Worm (Caenorhabditis elegans) whole organism, L4 larva: ENCODE results near the gene peli-1.

Source experiments
- F26F4.8 ChIP-seq: fragments of 200-800 bp; sonication (Bioruptor generic); conservative IDR thresholded peaks from 2 replicates; pipeline ENCODE4 v1.3.6; 2022; ENCODE audit warnings: missing genetic modification characterization, missing compliant biosample characterization
- F37D6.2 ChIP-seq: sonication (generic microtip); optimal IDR thresholded peaks from 2 replicates; lab custom pipeline; 2016; ENCODE audit warnings: mild to moderate bottlenecking, missing genetic modification characterization, missing compliant biosample characterization
- F44E2.7 ChIP-seq: fragments of 200-800 bp; sonication (Bioruptor generic); IDR thresholded peaks from 2 replicates; pipeline ENCODE4 v2.1.2; 2022; ENCODE audit warnings: missing genetic modification characterization, missing compliant biosample characterization
- T20F7.1 ChIP-seq: fragments of 200-800 bp; sonication (Bioruptor generic); optimal IDR thresholded peaks from 2 replicates; lab custom pipeline; 2018; ENCODE audit warnings: mild to moderate bottlenecking, missing genetic modification characterization, missing compliant biosample characterization
- Y48G9A.11 ChIP-seq: fragments of 200-800 bp; sonication (Bioruptor generic); IDR thresholded peaks from 2 replicates; pipeline ENCODE4 v1.3.6; 2022; ENCODE audit warnings: missing genetic modification reagents, missing genetic modification characterization, missing compliant biosample characterization
- ZK546.5 ChIP-seq, 2 experiments: sonication (generic microtip); optimal IDR thresholded peaks; 2 replicates each; lab custom pipeline; 2017; ENCODE audit warnings: missing biosample characterization in 2 of 2, missing genetic modification characterization in 2 of 2
- aha-1 ChIP-seq: fragments of 150-350 bp; peaks from one replicate; lab custom pipeline; 2014; ENCODE audit warnings: missing biosample characterization, missing genetic modification characterization
- arid-1 ChIP-seq: fragments of 200-800 bp; sonication (Bioruptor generic); conservative IDR thresholded peaks from 2 replicates; pipeline ENCODE4 v1.3.6; 2022; ENCODE audit warnings: missing genetic modification reagents, missing genetic modification characterization, missing compliant biosample characterization
- ceh-28 ChIP-seq: fragments of 150-350 bp; optimal IDR thresholded peaks from 2 replicates; lab custom pipeline; 2014; ENCODE audit warnings: missing biosample characterization, missing genetic modification reagents, missing genetic modification characterization
- ceh-32 ChIP-seq: sonication (generic microtip); optimal IDR thresholded peaks from 2 replicates; lab custom pipeline; 2016; ENCODE audit warnings: mild to moderate bottlenecking, missing genetic modification characterization, missing compliant biosample characterization; ENCODE audit not compliant: poor library complexity
- daf-16 ChIP-seq, 3 experiments: sonication (generic microtip); optimal IDR thresholded peaks; 2 replicates each; lab custom pipeline; 2016 to 2017; ENCODE audit warnings: missing genetic modification characterization in 3 of 3, missing genetic modification reagents in 3 of 3, mild to moderate bottlenecking in 2 of 3, missing compliant biosample characterization in 2 of 3, missing biosample characterization in 1 of 3, moderate library complexity in 1 of 3
- daf-19 ChIP-seq: fragments of 200-800 bp; sonication (Bioruptor generic); conservative IDR thresholded peaks from 2 replicates; pipeline ENCODE4 v1.3.6; 2022; ENCODE audit warnings: missing genetic modification characterization, missing compliant biosample characterization
- dmd-6 ChIP-seq: fragments of 200-800 bp; sonication (Bioruptor generic); IDR thresholded peaks from 2 replicates; pipeline ENCODE4 v1.3.6; 2022; ENCODE audit warnings: missing genetic modification reagents, missing genetic modification characterization, missing compliant biosample characterization
- dmd-9 ChIP-seq: fragments of 200-800 bp; sonication (Bioruptor generic); IDR thresholded peaks from 2 replicates; pipeline ENCODE4 v1.3.6; 2022; ENCODE audit warnings: missing genetic modification reagents, missing genetic modification characterization, missing compliant biosample characterization
- dve-1 ChIP-seq: sonication (generic microtip); optimal IDR thresholded peaks from 2 replicates; lab custom pipeline; 2017; ENCODE audit warnings: antibody characterized with exemption, mild to moderate bottlenecking, missing genetic modification characterization, missing compliant biosample characterization; ENCODE audit not compliant: insufficient read depth
- egl-43 ChIP-seq: fragments of 200-800 bp; sonication (Bioruptor generic); IDR thresholded peaks from 2 replicates; pipeline ENCODE4 v1.3.6; 2022; ENCODE audit warnings: missing genetic modification reagents, missing genetic modification characterization, missing compliant biosample characterization
- hlh-30 ChIP-seq: sonication (generic microtip); optimal IDR thresholded peaks from 2 replicates; lab custom pipeline; 2017; ENCODE audit warnings: antibody characterized with exemption, mild to moderate bottlenecking, missing genetic modification characterization, missing compliant biosample characterization; ENCODE audit not compliant: insufficient read depth
- jun-1 ChIP-seq: fragments of 150-350 bp; optimal IDR thresholded peaks from 2 replicates; lab custom pipeline; 2014; ENCODE audit warnings: missing biosample characterization, missing genetic modification reagents, missing genetic modification characterization
- lim-7 ChIP-seq: fragments of 200-800 bp; sonication (Bioruptor generic); IDR thresholded peaks from 2 replicates; pipeline ENCODE4 v1.3.6; 2022; ENCODE audit warnings: missing genetic modification characterization, missing compliant biosample characterization
- lin-29 ChIP-seq: fragments of 200-800 bp; sonication (Bioruptor generic); IDR thresholded peaks from 2 replicates; pipeline ENCODE4 v1.3.6; 2022; ENCODE audit warnings: missing genetic modification reagents, missing genetic modification characterization, missing compliant biosample characterization
- lsy-2 ChIP-seq, 2 experiments: fragments of 150-350 bp in 1 of 2; sonication (generic microtip) in 1 of 2; optimal IDR thresholded peaks; 2 replicates each; lab custom pipeline; 2014 to 2017; ENCODE audit warnings: missing biosample characterization in 2 of 2, missing genetic modification characterization in 2 of 2
- mdl-1 ChIP-seq, 2 experiments: fragments of 150-350 bp in 1 of 2; sonication (generic microtip) in 1 of 2; optimal IDR thresholded peaks; 2 replicates each; lab custom pipeline; 2014 to 2017; ENCODE audit warnings: missing biosample characterization in 2 of 2, missing genetic modification characterization in 2 of 2
- mep-1 ChIP-seq: fragments of 150-350 bp; sonication (generic microtip); optimal IDR thresholded peaks from 3 replicates; lab custom pipeline; 2014; ENCODE audit warnings: missing biosample characterization, missing genetic modification characterization
- mes-2 ChIP-seq: sonication (generic microtip); optimal IDR thresholded peaks from 2 replicates; lab custom pipeline; 2016; ENCODE audit warnings: missing genotype, mild to moderate bottlenecking, missing genetic modification characterization, missing compliant biosample characterization; ENCODE audit not compliant: poor library complexity, severe bottlenecking
- mxl-3 ChIP-seq: fragments of 200-800 bp; sonication (Bioruptor generic); optimal IDR thresholded peaks from 2 replicates; lab custom pipeline; 2018; ENCODE audit warnings: mild to moderate bottlenecking, missing genetic modification characterization, missing compliant biosample characterization
- nhr-102 ChIP-seq: sonication (generic microtip); optimal IDR thresholded peaks from 2 replicates; lab custom pipeline; 2016; ENCODE audit warnings: mild to moderate bottlenecking, missing genetic modification characterization, moderate library complexity, missing compliant biosample characterization
- nhr-237 ChIP-seq: sonication (generic microtip); optimal IDR thresholded peaks from 2 replicates; lab custom pipeline; 2017; ENCODE audit warnings: missing biosample characterization, missing genetic modification characterization
- nhr-25 ChIP-seq: sonication (generic microtip); optimal IDR thresholded peaks from 2 replicates; lab custom pipeline; 2017; ENCODE audit warnings: missing genetic modification characterization, mild to moderate bottlenecking, missing compliant biosample characterization, antibody characterized with exemption, moderate library complexity, borderline replicate concordance; ENCODE audit not compliant: insufficient read depth
- nhr-42 ChIP-seq: fragments of 200-800 bp; sonication (Bioruptor generic); IDR thresholded peaks from 2 replicates; pipeline ENCODE4 v1.3.6; 2022; ENCODE audit warnings: missing genetic modification characterization, missing compliant biosample characterization
- nhr-48 ChIP-seq: sonication (generic microtip); optimal IDR thresholded peaks from 2 replicates; lab custom pipeline; 2016; ENCODE audit warnings: mild to moderate bottlenecking, missing genetic modification characterization, missing compliant biosample characterization
- nhr-6 ChIP-seq: fragments of 150-350 bp; optimal IDR thresholded peaks from 2 replicates; lab custom pipeline; 2014; ENCODE audit warnings: missing biosample characterization, missing genetic modification characterization
- nhr-76 ChIP-seq: fragments of 150-350 bp; optimal IDR thresholded peaks from 2 replicates; lab custom pipeline; 2014; ENCODE audit warnings: missing biosample characterization, missing genetic modification characterization
- pha-4 ChIP-seq, 2 experiments: fragments of 150-350 bp in 1 of 2; fragments of 200-800 bp in 1 of 2; sonication (Bioruptor generic) in 1 of 2; IDR thresholded peaks in 1 of 2; optimal IDR thresholded peaks in 1 of 2; 2 replicates each; pipeline versions ENCODE4 v1.3.6 to Lab custom; 2014 to 2022; ENCODE audit warnings: missing genetic modification characterization in 2 of 2, missing genetic modification reagents in 2 of 2, missing biosample characterization in 1 of 2, missing compliant biosample characterization in 1 of 2
- set-16 ChIP-seq: fragments of 200-800 bp; sonication (Bioruptor generic); IDR thresholded peaks from 2 replicates; pipeline ENCODE4 v1.3.6; 2022; ENCODE audit warnings: missing genetic modification reagents, missing genetic modification characterization, missing compliant biosample characterization
- spr-1 ChIP-seq: sonication (generic microtip); optimal IDR thresholded peaks from 2 replicates; lab custom pipeline; 2016; ENCODE audit warnings: mild to moderate bottlenecking, missing genetic modification characterization, missing compliant biosample characterization
- unc-130 ChIP-seq: sonication (generic microtip); optimal IDR thresholded peaks from 2 replicates; lab custom pipeline; 2016; ENCODE audit warnings: missing genetic modification reagents, missing genetic modification characterization, missing compliant biosample characterization
- zag-1 ChIP-seq: fragments of 150-350 bp; optimal IDR thresholded peaks from 2 replicates; lab custom pipeline; 2014; ENCODE audit warnings: missing biosample characterization, missing genetic modification characterization
- zip-11 ChIP-seq: fragments of 200-800 bp; sonication (Bioruptor generic); IDR thresholded peaks from 2 replicates; pipeline ENCODE4 v1.3.6; 2022; ENCODE audit warnings: missing genetic modification characterization, missing compliant biosample characterization
- zip-2 ChIP-seq: fragments of 150-350 bp; optimal IDR thresholded peaks from 2 replicates; lab custom pipeline; 2014; ENCODE audit warnings: missing biosample characterization, missing genetic modification characterization

peli-1 gene

DNA sequence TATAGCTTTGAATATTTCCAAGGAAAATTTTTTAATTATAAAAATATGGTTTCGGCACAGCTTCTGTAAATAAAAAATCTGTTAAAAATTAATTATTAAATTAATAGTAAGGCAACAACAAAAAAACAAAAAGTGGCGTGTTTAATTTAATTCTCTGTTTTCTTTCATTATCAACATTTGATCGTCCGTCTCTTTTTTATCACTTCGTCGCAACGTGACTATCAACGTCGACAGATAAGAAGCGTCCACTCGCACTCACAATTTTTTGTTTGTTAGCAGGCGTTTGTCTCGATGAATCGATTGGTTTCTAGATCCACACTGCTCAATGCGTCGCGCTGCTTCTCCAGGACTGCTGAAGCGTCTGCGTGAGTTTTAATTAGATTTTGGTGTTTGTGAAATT, 7.0 kb downstream of the peli-1 start, which contains the start of gene gcst-1 (continued):
- TF ChIP-seq F44E2.7 (no peak), mep-1 (no peak), dmd-6 (GFP tag; lab: Robert Waterston, UW) (peak; percentile 83), jun-1 (no peak), aha-1 (tag; lab: Kevin White, UChicago) (no peak), zag-1 (tag; lab: Kevin White, UChicago) (no peak), mes-2 (tag; lab: Kevin White, UChicago) (no peak), F26F4.8 (no peak), mdl-1 (tag; optimal IDR thresholded peaks at IDR 0.05; lab: Kevin White, UChicago) (peak in 1 of 2 experiments; percentile 74), nhr-25 (tag; lab: Kevin White, UChicago) (no peak), set-16 (no peak), zip-11 (GFP tag; lab: Robert Waterston, UW) (no peak), ceh-28 (no peak), dmd-9 (no peak), spr-1 (tag; lab: Kevin White, UChicago) (no peak), daf-19 (GFP tag; lab: Robert Waterston, UW) (no peak), lin-29 (no peak), nhr-48 (tag; lab: Kevin White, UChicago) (peak; percentile 14), ZK546.5 (tag; optimal IDR thresholded peaks at IDR 0.05; lab: Kevin White, UChicago) (no peak), nhr-6 (tag; lab: Kevin White, UChicago) (no peak), unc-130 (GFP tag; lab: Kevin White, UChicago) (no peak), arid-1 (no peak), nhr-102 (tag; lab: Kevin White, UChicago) (no peak), pha-4 (GFP tag; IDR thresholded peaks at IDR 0.05; lab: Robert Waterston, UW) (no peak), pha-4 (tag; optimal IDR thresholded peaks at IDR 0.05; lab: Kevin White, UChicago) (no peak), nhr-76 (no peak), Y48G9A.11 (GFP tag; lab: Robert Waterston, UW) (no peak), dve-1 (peak; percentile 70), nhr-237 (no peak), nhr-42 (GFP tag; lab: Robert Waterston, UW) (no peak), hlh-30 (tag; lab: Kevin White, UChicago) (peak; percentile 62), mxl-3 (GFP tag; lab: Kevin White, UChicago) (peak; percentile 72)

ce11 chrV:5713510-5713909, 7.9 kb downstream of the peli-1 start:
- TF ChIP-seq aha-1 (tag; lab: Kevin White, UChicago) (peak; percentile 96), lsy-2 (tag; optimal IDR thresholded peaks at IDR 0.05; lab: Kevin White, UChicago) (no peak)

- TF ChIP-seq ceh-32 (tag; lab: Kevin White, UChicago) (no peak), F37D6.2 (tag; lab: Kevin White, UChicago) (no peak), nhr-25 (tag; lab: Kevin White, UChicago) (no peak), lim-7 (no peak), daf-16 (GFP tag; optimal IDR thresholded peaks at IDR 0.05; lab: Kevin White, UChicago) (no peak), daf-16 (tag; optimal IDR thresholded peaks at IDR 0.05; lab: Kevin White, UChicago) (no peak), nhr-42 (GFP tag; lab: Robert Waterston, UW) (no peak), T20F7.1 (no peak), egl-43 (GFP tag; lab: Robert Waterston, UW) (no peak), zip-2 (no peak), mep-1 (no peak)
These were observed 10.9 kb downstream of the peli-1 start, which contains the start of gene K09H11.9 for ce11 chrV:5716508-5716907. TSS of gene K09H11.9 (minus strand) at chrV:5716608.
